Worm (Caenorhabditis elegans): Measurements from ENCODE around the gene F44D12.19.

ce11 chrIV:9989416-9989815, 32.0 kb upstream of the F44D12.19 start:
- TF ChIP-seq tab-1 (GFP tag; IDR thresholded peaks at IDR 0.05) = no peak
- TF ChIP-seq flt-1 (GFP tag; IDR thresholded peaks at IDR 0.05) = no peak
- no peak for TF ChIP-seq ztf-23 (GFP tag; IDR thresholded peaks at IDR 0.05)
- no peak for TF ChIP-seq med-1 (GFP tag; optimal IDR thresholded peaks at IDR 0.05; ENCODE audit: insufficient read depth)
- no peak for TF ChIP-seq ref-1 (GFP tag; conservative IDR thresholded peaks at IDR 0.05)

Measured in whole organism, midembryonic.